Fruit fly (Drosophila melanogaster): ENCODE data around the gene CG14423.

Gene CG14423

dm6 chrX:2973593-2973992, 28.4 kb downstream of the CG14423 start, which contains the start of gene rst:
Gene rst, minus strand, starts transcription at chrX:2973834.
- TF ChIP-seq CG33017 (tag; optimal IDR thresholded peaks at IDR 0.05) (no peak), CG12768 (GFP tag; optimal IDR thresholded peaks at IDR 0.05) (no peak), cic (GFP tag; optimal IDR thresholded peaks at IDR 0.05) (no peak), tj (GFP tag; optimal IDR thresholded peaks at IDR 0.05) (no peak), kay (GFP tag; ENCODE audit: borderline replicate concordance) (no peak), CG5204 (GFP tag; optimal IDR thresholded peaks at IDR 0.05) (no peak)

dm6 chrX:2977857-2978473, 32.8 kb downstream of the CG14423 start:
- no peak for TF ChIP-seq Crg-1 (GFP tag; optimal IDR thresholded peaks at IDR 0.05)
- TF ChIP-seq Mnt (GFP tag; optimal IDR thresholded peaks at IDR 0.05), result no peak
- no peak for TF ChIP-seq CG14711 (tag; optimal IDR thresholded peaks at IDR 0.05)
- no peak for TF ChIP-seq CG7045 (GFP tag; optimal IDR thresholded peaks at IDR 0.05)
- no peak for TF ChIP-seq kay (GFP tag; ENCODE audit: borderline replicate concordance)
- no peak for TF ChIP-seq Clk (GFP tag; optimal IDR thresholded peaks at IDR 0.05)
- TF ChIP-seq tj (GFP tag; optimal IDR thresholded peaks at IDR 0.05), result no peak
- TF ChIP-seq CG7101 (tag; optimal IDR thresholded peaks at IDR 0.05), result no peak
- TF ChIP-seq cnc (optimal IDR thresholded peaks at IDR 0.05), result no peak
- TF ChIP-seq cic (GFP tag; optimal IDR thresholded peaks at IDR 0.05), result no peak

DNA sequence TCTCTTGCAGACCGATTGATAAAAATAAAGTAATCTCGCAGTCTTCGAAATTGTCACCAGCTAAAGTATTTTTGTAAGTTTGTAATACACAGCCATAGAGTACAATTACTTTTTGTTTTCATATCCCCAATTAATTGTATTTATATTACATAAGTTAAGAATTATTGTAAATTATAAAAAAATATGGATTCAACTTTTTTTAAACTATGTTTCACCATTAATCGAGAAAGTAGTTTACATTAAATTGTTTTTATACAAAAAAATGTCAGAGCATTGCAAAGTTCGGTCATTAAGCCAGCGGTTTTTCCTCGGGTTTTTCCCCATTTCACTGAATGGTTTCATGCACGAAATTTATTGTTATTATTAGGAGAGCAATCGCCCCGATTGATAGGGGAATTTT, 35.1 kb downstream of the CG14423 start:
- no peak for TF ChIP-seq CG11617 (GFP tag; optimal IDR thresholded peaks at IDR 0.05)
- no peak for TF ChIP-seq cic (GFP tag; optimal IDR thresholded peaks at IDR 0.05)
- no peak for TF ChIP-seq pad (GFP tag; optimal IDR thresholded peaks at IDR 0.05)
- TF ChIP-seq Hr96 (GFP tag; optimal IDR thresholded peaks at IDR 0.05), result no peak
- TF ChIP-seq CG5204 (GFP tag; optimal IDR thresholded peaks at IDR 0.05), result no peak
- TF ChIP-seq Mnt (GFP tag; optimal IDR thresholded peaks at IDR 0.05), result no peak
- no peak for TF ChIP-seq CG12768 (GFP tag; optimal IDR thresholded peaks at IDR 0.05)
- no peak for TF ChIP-seq toe (GFP tag; optimal IDR thresholded peaks at IDR 0.05)
- no peak for TF ChIP-seq ovo (GFP tag; optimal IDR thresholded peaks at IDR 0.05)
- no peak for TF ChIP-seq cnc (optimal IDR thresholded peaks at IDR 0.05)
- TF ChIP-seq CG1620 (GFP tag; optimal IDR thresholded peaks at IDR 0.05), result no peak
- TF ChIP-seq Clk (GFP tag; optimal IDR thresholded peaks at IDR 0.05), result no peak
- no peak for TF ChIP-seq CG7101 (tag; optimal IDR thresholded peaks at IDR 0.05)
- TF ChIP-seq CG33017 (tag; optimal IDR thresholded peaks at IDR 0.05), result no peak
- TF ChIP-seq CG7045 (GFP tag; optimal IDR thresholded peaks at IDR 0.05), result no peak
- TF ChIP-seq bab1 (GFP tag; optimal IDR thresholded peaks at IDR 0.05), result no peak
- no peak for TF ChIP-seq tj (GFP tag; optimal IDR thresholded peaks at IDR 0.05)

DNA sequence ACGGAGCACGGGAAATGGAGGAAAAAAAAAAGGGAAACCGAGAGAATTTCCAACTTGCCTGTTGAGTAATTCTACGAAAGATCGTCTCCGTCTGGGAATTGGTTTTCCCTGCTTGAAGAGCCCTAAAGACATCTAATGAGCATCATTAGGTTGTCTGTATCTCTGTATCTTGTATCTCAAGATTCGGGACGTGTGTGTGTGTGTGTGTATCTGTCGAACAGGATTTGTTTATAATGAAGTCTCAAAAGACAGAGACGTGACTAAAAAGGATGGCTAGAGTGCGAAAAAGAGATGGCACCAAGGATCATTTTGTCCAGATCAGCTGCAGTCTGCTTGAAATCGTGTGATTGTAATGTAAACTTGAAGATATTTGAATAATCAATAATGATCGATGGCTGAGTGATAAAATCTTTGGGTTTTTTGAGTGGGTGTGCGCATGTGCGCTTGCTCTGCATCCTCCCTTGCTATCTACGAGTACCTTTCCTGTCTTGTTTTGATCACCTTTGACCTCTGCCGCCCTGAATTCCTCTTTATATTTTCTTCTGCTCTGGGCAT, 37.3 kb downstream of the CG14423 start:
- TF ChIP-seq CG12768 (GFP tag; optimal IDR thresholded peaks at IDR 0.05) (no peak), cic (GFP tag; optimal IDR thresholded peaks at IDR 0.05) (no peak), CG11617 (GFP tag; optimal IDR thresholded peaks at IDR 0.05) (no peak), ovo (GFP tag; optimal IDR thresholded peaks at IDR 0.05) (no peak), Hr96 (GFP tag; optimal IDR thresholded peaks at IDR 0.05) (no peak), CG5204 (GFP tag; optimal IDR thresholded peaks at IDR 0.05) (no peak), kay (GFP tag; ENCODE audit: borderline replicate concordance) (no peak), CG1620 (GFP tag; optimal IDR thresholded peaks at IDR 0.05) (no peak), tj (GFP tag; optimal IDR thresholded peaks at IDR 0.05) (no peak), toe (GFP tag; optimal IDR thresholded peaks at IDR 0.05) (no peak), cnc (optimal IDR thresholded peaks at IDR 0.05) (no peak), pad (GFP tag; optimal IDR thresholded peaks at IDR 0.05) (no peak), Mnt (GFP tag; optimal IDR thresholded peaks at IDR 0.05) (no peak), CG7101 (tag; optimal IDR thresholded peaks at IDR 0.05) (no peak), bab1 (GFP tag; optimal IDR thresholded peaks at IDR 0.05) (no peak), Clk (GFP tag; optimal IDR thresholded peaks at IDR 0.05) (no peak), CG14711 (tag; optimal IDR thresholded peaks at IDR 0.05) (no peak), CG33017 (tag; optimal IDR thresholded peaks at IDR 0.05) (no peak), CG7045 (GFP tag; optimal IDR thresholded peaks at IDR 0.05) (no peak)

dm6 chrX:2984902-2985772, 39.9 kb downstream of the CG14423 start:
- TF ChIP-seq CG11617 (GFP tag; optimal IDR thresholded peaks at IDR 0.05), result no peak
- no peak for TF ChIP-seq CG7045 (GFP tag; optimal IDR thresholded peaks at IDR 0.05)
- no peak for TF ChIP-seq bab1 (GFP tag; optimal IDR thresholded peaks at IDR 0.05)
- no peak for TF ChIP-seq cic (GFP tag; optimal IDR thresholded peaks at IDR 0.05)
- TF ChIP-seq CG7101 (tag; optimal IDR thresholded peaks at IDR 0.05), result no peak
- TF ChIP-seq toe (GFP tag; optimal IDR thresholded peaks at IDR 0.05), result no peak

DNA sequence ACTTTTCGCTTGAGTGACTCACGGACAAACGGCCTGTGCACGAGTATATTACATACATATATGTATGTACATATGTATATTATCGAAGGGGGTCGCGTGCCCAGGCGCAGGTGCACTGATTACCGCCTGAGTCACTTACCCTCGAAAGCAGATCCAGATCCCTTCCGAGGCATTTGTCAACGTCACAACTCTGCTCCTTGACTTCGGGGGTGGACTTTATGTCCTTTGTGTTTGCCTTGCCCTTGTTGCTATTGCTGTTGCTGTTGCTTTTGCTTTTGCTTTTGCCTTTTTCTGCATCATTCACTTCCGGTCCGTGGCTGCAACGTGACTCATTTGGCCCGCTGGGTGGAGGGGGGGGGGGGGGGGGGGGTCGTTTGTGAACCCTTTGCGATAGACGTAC, 42.1 kb downstream of the CG14423 start:
- no peak for TF ChIP-seq kay (GFP tag; ENCODE audit: borderline replicate concordance)
- no peak for TF ChIP-seq ovo (GFP tag; optimal IDR thresholded peaks at IDR 0.05)
- TF ChIP-seq toe (GFP tag; optimal IDR thresholded peaks at IDR 0.05), result no peak
- no peak for TF ChIP-seq CG11617 (GFP tag; optimal IDR thresholded peaks at IDR 0.05)
- no peak for TF ChIP-seq Mnt (GFP tag; optimal IDR thresholded peaks at IDR 0.05)
- TF ChIP-seq Clk (GFP tag; optimal IDR thresholded peaks at IDR 0.05), result no peak
- TF ChIP-seq CG14711 (tag; optimal IDR thresholded peaks at IDR 0.05), result no peak
- no peak for TF ChIP-seq Crg-1 (GFP tag; optimal IDR thresholded peaks at IDR 0.05)
- TF ChIP-seq CG7101 (tag; optimal IDR thresholded peaks at IDR 0.05), result no peak
- no peak for TF ChIP-seq CG1620 (GFP tag; optimal IDR thresholded peaks at IDR 0.05)
- TF ChIP-seq CG7045 (GFP tag; optimal IDR thresholded peaks at IDR 0.05), result no peak
- TF ChIP-seq cnc (optimal IDR thresholded peaks at IDR 0.05), result no peak
- no peak for TF ChIP-seq CG12768 (GFP tag; optimal IDR thresholded peaks at IDR 0.05)
- no peak for TF ChIP-seq cic (GFP tag; optimal IDR thresholded peaks at IDR 0.05)
- TF ChIP-seq CG5204 (GFP tag; optimal IDR thresholded peaks at IDR 0.05), result no peak
- TF ChIP-seq CG33017 (tag; optimal IDR thresholded peaks at IDR 0.05), result no peak
